Worm (Caenorhabditis elegans) whole organism, L1 larva: ENCODE data around the gene Y57E12B.4.
A peak's percentile ranks its signal among the peaks of the same experiment; 100 is the strongest.

ENCODE experiments used
- C04F5.9 ChIP-seq: sonication (generic microtip); optimal IDR thresholded peaks from 2 replicates; lab custom pipeline; 2016; ENCODE audit warnings: missing genetic modification characterization, missing compliant biosample characterization
- aha-1 ChIP-seq: fragments of 150-350 bp; optimal IDR thresholded peaks from 2 replicates; lab custom pipeline; 2014; ENCODE audit warnings: missing biosample characterization, missing genetic modification characterization
- aly-2 ChIP-seq: fragments of 150-350 bp; optimal IDR thresholded peaks from 2 replicates; lab custom pipeline; 2014; ENCODE audit warnings: missing biosample characterization, missing genetic modification characterization
- ces-1 ChIP-seq: fragments of 150-350 bp; optimal IDR thresholded peaks from 2 replicates; lab custom pipeline; 2014; ENCODE audit warnings: missing biosample characterization, missing genetic modification reagents, missing genetic modification characterization
- dsc-1 ChIP-seq: sonication (generic microtip); optimal IDR thresholded peaks from 2 replicates; lab custom pipeline; 2016; ENCODE audit warnings: mild to moderate bottlenecking, missing genetic modification characterization, missing compliant biosample characterization
- efl-1 ChIP-seq, 4 experiments: fragments of 150-350 bp; optimal IDR thresholded peaks in 3 of 4; peaks in 1 of 4; 1 replicate in 1 of 4; 2 replicates in 3 of 4; lab custom pipeline; 2014; ENCODE audit warnings: missing biosample characterization in 2 of 4, missing genetic modification characterization in 2 of 4, missing genetic modification reagents in 2 of 4
- elt-2 ChIP-seq: sonication (generic microtip); optimal IDR thresholded peaks from 2 replicates; lab custom pipeline; 2016; ENCODE audit warnings: missing genetic modification characterization, mild to moderate bottlenecking, inconsistent platforms, missing compliant biosample characterization, missing genetic modification reagents
- elt-3 ChIP-seq, 6 experiments: fragments of 150-350 bp in 1 of 6; sonication (generic microtip); optimal IDR thresholded peaks; 2 replicates each; lab custom pipeline; 2017 to 2018; ENCODE audit warnings: missing biosample characterization in 6 of 6, missing genetic modification characterization in 6 of 6, inconsistent platforms in 1 of 6
- fkh-10 ChIP-seq: sonication (generic microtip); optimal IDR thresholded peaks from 2 replicates; lab custom pipeline; 2017; ENCODE audit warnings: missing biosample characterization, missing genetic modification reagents, missing genetic modification characterization
- fkh-4 ChIP-seq: sonication (generic microtip); optimal IDR thresholded peaks from 2 replicates; lab custom pipeline; 2016; ENCODE audit warnings: missing compliant biosample characterization, missing genetic modification characterization, borderline replicate concordance
- fos-1 ChIP-seq: fragments of 150-350 bp; optimal IDR thresholded peaks from 2 replicates; lab custom pipeline; 2014; ENCODE audit warnings: missing biosample characterization, missing genetic modification characterization
- hlh-17 ChIP-seq: fragments of 200-800 bp; sonication (Bioruptor generic); optimal IDR thresholded peaks from 2 replicates; lab custom pipeline; 2018; ENCODE audit warnings: missing genetic modification characterization, mild to moderate bottlenecking, missing compliant biosample characterization, moderate library complexity, borderline replicate concordance
- hpl-2 ChIP-seq: fragments of 150-350 bp; optimal IDR thresholded peaks from 2 replicates; lab custom pipeline; 2014; ENCODE audit warnings: missing biosample characterization, missing genetic modification reagents, missing genetic modification characterization
- jun-1 ChIP-seq: fragments of 150-350 bp; optimal IDR thresholded peaks from 2 replicates; lab custom pipeline; 2014; ENCODE audit warnings: missing biosample characterization, missing genetic modification reagents, missing genetic modification characterization
- lin-13 ChIP-seq: fragments of 150-350 bp; optimal IDR thresholded peaks from 2 replicates; lab custom pipeline; 2014; ENCODE audit warnings: missing biosample characterization, missing genetic modification reagents, missing genetic modification characterization
- lin-14 ChIP-seq: fragments of 200-800 bp; sonication (Bioruptor generic); optimal IDR thresholded peaks from 2 replicates; lab custom pipeline; 2018; ENCODE audit warnings: mild to moderate bottlenecking, missing genetic modification characterization, moderate library complexity, missing compliant biosample characterization
- lir-3 ChIP-seq: sonication (generic microtip); optimal IDR thresholded peaks from 2 replicates; lab custom pipeline; 2016; ENCODE audit warnings: mild to moderate bottlenecking, missing genetic modification characterization, moderate library complexity, missing compliant biosample characterization; ENCODE audit not compliant: poor library complexity
- lsy-2 ChIP-seq, 2 experiments: fragments of 150-350 bp; optimal IDR thresholded peaks; 2 replicates each; lab custom pipeline; 2014; ENCODE audit warnings: missing biosample characterization in 2 of 2, missing genetic modification characterization in 2 of 2
- mep-1 ChIP-seq: fragments of 150-350 bp; optimal IDR thresholded peaks from 2 replicates; lab custom pipeline; 2014; ENCODE audit warnings: missing biosample characterization, missing genetic modification characterization
- nhr-11 ChIP-seq: fragments of 150-350 bp; optimal IDR thresholded peaks from 2 replicates; lab custom pipeline; 2014; ENCODE audit warnings: missing biosample characterization, missing genetic modification characterization
- nhr-19 ChIP-seq: fragments of 200-800 bp; sonication (Bioruptor generic); conservative IDR thresholded peaks from 2 replicates; pipeline ENCODE4 v1.3.6; 2022; ENCODE audit warnings: missing genetic modification characterization, missing compliant biosample characterization
- nhr-20 ChIP-seq: sonication (generic microtip); optimal IDR thresholded peaks from 2 replicates; lab custom pipeline; 2016; ENCODE audit warnings: mild to moderate bottlenecking, missing genetic modification characterization, missing compliant biosample characterization
- nhr-28 ChIP-seq: fragments of 150-350 bp; optimal IDR thresholded peaks from 2 replicates; lab custom pipeline; 2014; ENCODE audit warnings: missing biosample characterization, missing genetic modification characterization
- nhr-47 ChIP-seq: sonication (generic microtip); optimal IDR thresholded peaks from 2 replicates; lab custom pipeline; 2016; ENCODE audit warnings: mild to moderate bottlenecking, missing genetic modification characterization, moderate library complexity, missing compliant biosample characterization
- nhr-71 ChIP-seq: sonication (generic microtip); optimal IDR thresholded peaks from 2 replicates; lab custom pipeline; 2016; ENCODE audit warnings: mild to moderate bottlenecking, missing genetic modification characterization, moderate library complexity, missing compliant biosample characterization
- nhr-76 ChIP-seq: sonication (generic microtip); optimal IDR thresholded peaks from 2 replicates; lab custom pipeline; 2017; ENCODE audit warnings: missing biosample characterization, missing genetic modification characterization
- nhr-85 ChIP-seq: sonication (generic microtip); peaks from one replicate; lab custom pipeline; 2016; ENCODE audit warnings: missing genetic modification characterization, inconsistent platforms, missing compliant biosample characterization
- pag-3 ChIP-seq: sonication (generic microtip); optimal IDR thresholded peaks from 2 replicates; lab custom pipeline; 2017; ENCODE audit warnings: missing genetic modification characterization, mild to moderate bottlenecking, missing compliant biosample characterization, antibody characterized with exemption, borderline replicate concordance; ENCODE audit not compliant: insufficient read depth
- rnt-1 ChIP-seq: sonication (generic microtip); optimal IDR thresholded peaks from 2 replicates; lab custom pipeline; 2016; ENCODE audit warnings: mild to moderate bottlenecking, missing genetic modification characterization, moderate library complexity, missing compliant biosample characterization
- skn-1 ChIP-seq: fragments of 150-350 bp; optimal IDR thresholded peaks from 2 replicates; lab custom pipeline; 2014; ENCODE audit warnings: missing biosample characterization, missing genetic modification characterization
- snu-23 ChIP-seq: sonication (generic microtip); optimal IDR thresholded peaks from 2 replicates; lab custom pipeline; 2016; ENCODE audit warnings: missing genetic modification characterization, missing compliant biosample characterization
- sptf-1 ChIP-seq: fragments of 150-350 bp; optimal IDR thresholded peaks from 2 replicates; lab custom pipeline; 2014; ENCODE audit warnings: missing biosample characterization, missing genetic modification characterization
- sup-37 ChIP-seq: fragments of 200-800 bp; sonication (Bioruptor generic); optimal IDR thresholded peaks from 2 replicates; lab custom pipeline; 2018; ENCODE audit warnings: mild to moderate bottlenecking, missing genetic modification characterization, missing compliant biosample characterization
- tbx-2 ChIP-seq: sonication (generic microtip); optimal IDR thresholded peaks from 2 replicates; lab custom pipeline; 2016; ENCODE audit warnings: missing genetic modification characterization, missing compliant biosample characterization
- unc-62 ChIP-seq: fragments of 150-350 bp; optimal IDR thresholded peaks from 2 replicates; lab custom pipeline; 2014; ENCODE audit warnings: missing biosample characterization, missing genetic modification reagents, missing genetic modification characterization
- unc-98 ChIP-seq: fragments of 200-800 bp; sonication (Bioruptor generic); IDR thresholded peaks from 2 replicates; pipeline ENCODE4 v1.3.6; 2022; ENCODE audit warnings: missing genetic modification characterization, missing compliant biosample characterization
- xbp-1 ChIP-seq: sonication (generic microtip); optimal IDR thresholded peaks from 2 replicates; lab custom pipeline; 2016; ENCODE audit warnings: missing genetic modification characterization, missing compliant biosample characterization
- zip-4 ChIP-seq: fragments of 200-800 bp; sonication (Bioruptor generic); optimal IDR thresholded peaks from 2 replicates; lab custom pipeline; 2018; ENCODE audit warnings: mild to moderate bottlenecking, missing genetic modification characterization, moderate library complexity, missing compliant biosample characterization

The Y57E12B.4 gene

DNA sequence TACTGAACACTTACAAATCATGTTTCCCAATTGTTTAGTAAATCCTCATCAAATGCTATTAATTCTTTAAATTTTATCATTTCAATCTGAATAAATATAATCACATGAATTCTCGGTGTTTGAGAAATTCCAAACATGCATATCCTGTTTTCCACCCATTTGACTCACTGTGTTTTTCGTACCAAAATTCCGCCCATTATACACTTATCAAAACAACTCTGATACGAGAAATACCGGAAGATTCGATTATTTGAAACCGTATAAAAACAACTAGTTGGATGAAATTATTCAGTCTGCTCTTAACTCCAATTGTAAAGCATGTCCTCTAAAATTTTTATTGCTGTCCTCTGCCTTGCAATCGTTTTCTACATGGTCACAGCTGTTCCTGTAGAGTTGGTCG lies 883 bp upstream of the Y57E12B.4 start, which contains the start of gene Y57E12B.1:
TSS of gene Y57E12B.1 (plus strand) at position 301 of the 400 bp plus-strand sequence.
- TF ChIP-seq mep-1 (tag; lab: Kevin White, UChicago) (no peak), fos-1 (tag; lab: Kevin White, UChicago) (no peak), nhr-76 (tag; lab: Kevin White, UChicago) (no peak), nhr-85 (tag; lab: Kevin White, UChicago) (no peak), lin-13 (GFP tag; lab: Kevin White, UChicago) (no peak), nhr-71 (tag; lab: Kevin White, UChicago) (no peak), C04F5.9 (no peak), elt-3 (tag; optimal IDR thresholded peaks at IDR 0.05; lab: Kevin White, UChicago) (no peak), nhr-20 (tag; lab: Kevin White, UChicago) (no peak), lsy-2 (tag; optimal IDR thresholded peaks at IDR 0.05; lab: Kevin White, UChicago) (no peak), elt-2 (tag; lab: Kevin White, UChicago) (no peak), jun-1 (tag; lab: Kevin White, UChicago) (no peak), pag-3 (tag; lab: Kevin White, UChicago) (no peak), tbx-2 (tag; lab: Kevin White, UChicago) (no peak), zip-4 (GFP tag; lab: Kevin White, UChicago) (no peak), aha-1 (tag; lab: Kevin White, UChicago) (no peak), nhr-28 (tag; lab: Kevin White, UChicago) (no peak), sup-37 (GFP tag; lab: Kevin White, UChicago) (no peak)

DNA sequence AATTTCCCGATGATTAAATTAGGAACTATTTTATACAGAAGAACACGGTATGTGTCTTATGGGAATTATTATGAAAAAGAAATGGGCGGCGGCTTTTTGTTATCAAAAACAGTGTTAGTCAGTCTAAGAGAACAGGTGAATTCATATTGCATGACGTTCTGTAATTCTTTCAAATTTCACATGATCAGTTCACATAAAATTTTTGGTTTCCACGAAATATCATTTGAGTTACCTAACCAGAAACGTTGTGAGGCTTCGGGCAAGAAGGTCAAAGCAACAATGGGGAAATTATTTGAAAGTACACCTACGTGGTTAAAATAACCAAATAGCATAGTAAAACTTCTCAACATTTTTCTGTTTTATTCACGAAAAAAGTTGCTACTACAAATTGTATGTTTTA lies 11.5 kb downstream of the Y57E12B.4 start, which contains the start of gene Y57E12B.10:
TSS of gene Y57E12B.10 (minus strand) at position 101 of the 400 bp plus-strand sequence.
- TF ChIP-seq aly-2 (tag; lab: Kevin White, UChicago) (no peak), snu-23 (GFP tag; lab: Kevin White, UChicago) (no peak), fkh-4 (tag; lab: Kevin White, UChicago) (no peak), lin-13 (GFP tag; lab: Kevin White, UChicago) (no peak), lir-3 (tag; lab: Kevin White, UChicago) (no peak), ces-1 (GFP tag; lab: Kevin White, UChicago) (no peak), unc-98 (GFP tag; lab: Robert Waterston, UW) (no peak), unc-62 (GFP tag; lab: Kevin White, UChicago) (no peak), hpl-2 (no peak), fkh-10 (GFP tag; lab: Kevin White, UChicago) (no peak), skn-1 (tag; lab: Kevin White, UChicago) (no peak), nhr-11 (tag; lab: Kevin White, UChicago) (no peak), sptf-1 (no peak), elt-2 (tag; lab: Kevin White, UChicago) (no peak)
- TF ChIP-seq, all 84 proteins: peak for 0

DNA sequence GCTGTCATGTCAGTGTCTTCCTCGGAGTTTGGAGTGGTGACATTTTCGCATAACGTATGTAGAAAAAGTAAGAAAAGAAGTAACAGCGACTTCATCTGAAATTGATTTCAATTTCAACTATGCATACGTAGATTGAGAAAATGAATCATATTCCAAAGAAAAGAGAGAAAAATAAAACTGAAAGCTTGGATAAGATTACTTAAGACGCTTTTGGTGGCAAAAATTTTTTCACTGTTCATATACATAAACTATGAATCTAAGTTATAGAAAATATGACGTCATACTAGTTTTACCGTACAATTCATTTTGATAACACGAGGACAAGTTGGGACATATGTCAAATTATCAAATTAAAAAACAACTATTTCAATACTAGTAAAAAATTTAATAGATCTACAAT lies 13.1 kb downstream of the Y57E12B.4 start, which contains the start of gene lipl-6:
TSS of gene lipl-6 (minus strand) at position 101 of the 400 bp plus-strand sequence.
- TF ChIP-seq ces-1 (GFP tag; lab: Kevin White, UChicago), result no peak
- no peak for TF ChIP-seq efl-1 (optimal IDR thresholded peaks at IDR 0.05; lab: Kevin White, UChicago)
- peak in 1 of 2 experiments; percentile 48 for TF ChIP-seq efl-1 (GFP tag; optimal IDR thresholded peaks at IDR 0.05 in 1 of 2; lab: Kevin White, UChicago)
- TF ChIP-seq, all 84 proteins: peak for 1

DNA sequence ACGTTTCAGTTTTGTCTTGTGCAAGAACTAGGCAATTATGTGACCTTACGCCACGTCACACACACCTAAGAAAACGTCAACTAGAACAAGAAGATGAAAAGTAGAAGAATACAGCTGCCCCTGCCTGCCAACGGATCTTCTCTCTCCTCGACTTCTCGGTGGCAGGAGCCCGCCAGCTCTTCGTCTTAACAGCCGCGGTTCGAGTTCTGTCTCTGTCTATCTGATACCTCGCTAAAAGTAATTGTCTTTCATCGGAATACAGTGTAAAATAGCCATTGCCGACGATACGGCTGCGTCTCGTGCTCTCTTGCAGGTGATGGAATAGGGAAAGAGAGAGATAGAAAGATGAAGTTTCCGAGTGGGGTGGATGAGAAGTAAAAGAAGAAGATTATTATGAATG lies 17.1 kb downstream of the Y57E12B.4 start:
- TF ChIP-seq hlh-17 (GFP tag; lab: Kevin White, UChicago) (no peak), xbp-1 (tag; lab: Kevin White, UChicago) (peak; percentile 82), fos-1 (tag; lab: Kevin White, UChicago) (no peak), nhr-19 (GFP tag; lab: Robert Waterston, UW) (peak; percentile 21; the same call in 1 of the 2 replicates), mep-1 (tag; lab: Kevin White, UChicago) (peak; percentile 3), nhr-47 (tag; lab: Kevin White, UChicago) (no peak), snu-23 (GFP tag; lab: Kevin White, UChicago) (peak; percentile 26), dsc-1 (tag; lab: Kevin White, UChicago) (peak; percentile 36), lin-14 (GFP tag; lab: Kevin White, UChicago) (peak; percentile 50), hpl-2 (no peak), nhr-71 (tag; lab: Kevin White, UChicago) (peak; percentile 42), pag-3 (tag; lab: Kevin White, UChicago) (peak; percentile 95), rnt-1 (peak; percentile 44)
